Worm (Caenorhabditis elegans) whole organism, L2 larva: ENCODE data around the gene R166.3.

ENCODE experiments used
- C34F6.9 ChIP-seq: fragments of 150-350 bp; optimal IDR thresholded peaks from 2 replicates; lab custom pipeline; 2014; ENCODE audit warnings: missing biosample characterization, missing genetic modification characterization
- F13H6.1 ChIP-seq: sonication (generic microtip); optimal IDR thresholded peaks from 2 replicates; lab custom pipeline; 2016; ENCODE audit warnings: missing genetic modification characterization, missing compliant biosample characterization
- R02D3.7 ChIP-seq: fragments of 150-350 bp; optimal IDR thresholded peaks from 2 replicates; lab custom pipeline; 2014; ENCODE audit warnings: missing biosample characterization, missing genetic modification characterization
- Y55F3AM.14 ChIP-seq: fragments of 200-800 bp; sonication (Bioruptor generic); optimal IDR thresholded peaks from 2 replicates; lab custom pipeline; 2018; ENCODE audit warnings: mild to moderate bottlenecking, missing genetic modification characterization, missing compliant biosample characterization
- ZK546.5 ChIP-seq: sonication (generic microtip); optimal IDR thresholded peaks from 2 replicates; lab custom pipeline; 2017; ENCODE audit warnings: missing biosample characterization, missing genetic modification characterization
- alr-1 ChIP-seq: fragments of 150-350 bp; optimal IDR thresholded peaks from 2 replicates; lab custom pipeline; 2014; ENCODE audit warnings: missing biosample characterization, missing genetic modification characterization
- aly-2 ChIP-seq: fragments of 150-350 bp; optimal IDR thresholded peaks from 2 replicates; lab custom pipeline; 2014; ENCODE audit warnings: missing biosample characterization, missing genetic modification characterization
- ama-1 ChIP-seq: fragments of 150-350 bp; optimal IDR thresholded peaks from 2 replicates; lab custom pipeline; 2018; ENCODE audit warnings: inconsistent platforms
- blmp-1 ChIP-seq: sonication (generic microtip); optimal IDR thresholded peaks from 2 replicates; lab custom pipeline; 2017; ENCODE audit warnings: missing genetic modification characterization, mild to moderate bottlenecking, missing compliant biosample characterization, antibody characterized with exemption, moderate library complexity; ENCODE audit not compliant: insufficient read depth
- ceh-16 ChIP-seq: fragments of 150-350 bp; optimal IDR thresholded peaks from 2 replicates; lab custom pipeline; 2014; ENCODE audit warnings: missing biosample characterization, missing genetic modification characterization
- ceh-82 ChIP-seq: fragments of 150-350 bp; optimal IDR thresholded peaks from 2 replicates; lab custom pipeline; 2014; ENCODE audit warnings: missing biosample characterization, missing genetic modification characterization
- crh-2 ChIP-seq: sonication (generic microtip); optimal IDR thresholded peaks from 2 replicates; lab custom pipeline; 2017; ENCODE audit warnings: missing biosample characterization, missing genetic modification characterization
- dmd-4 ChIP-seq: sonication (generic microtip); optimal IDR thresholded peaks from 2 replicates; lab custom pipeline; 2017; ENCODE audit warnings: missing biosample characterization, missing genetic modification characterization
- egl-27 ChIP-seq: sonication (generic microtip); optimal IDR thresholded peaks from 3 replicates; lab custom pipeline; 2017; ENCODE audit warnings: missing biosample characterization, missing genetic modification reagents, missing genetic modification characterization
- elt-1 ChIP-seq: fragments of 150-350 bp; optimal IDR thresholded peaks from 2 replicates; lab custom pipeline; 2014; ENCODE audit warnings: missing biosample characterization, missing genetic modification characterization
- elt-3 ChIP-seq: sonication (generic microtip); optimal IDR thresholded peaks from 2 replicates; lab custom pipeline; 2017; ENCODE audit warnings: missing biosample characterization, missing genetic modification characterization
- fos-1 ChIP-seq: fragments of 150-350 bp; optimal IDR thresholded peaks from 2 replicates; lab custom pipeline; 2014; ENCODE audit warnings: missing biosample characterization, missing genetic modification characterization
- gmeb-1 ChIP-seq: fragments of 150-350 bp; optimal IDR thresholded peaks from 2 replicates; lab custom pipeline; 2014; ENCODE audit warnings: missing biosample characterization, missing genetic modification characterization
- lin-11 ChIP-seq: fragments of 150-350 bp; sonication (generic microtip); optimal IDR thresholded peaks from 2 replicates; lab custom pipeline; 2014; ENCODE audit warnings: missing biosample characterization, missing genetic modification characterization, inconsistent platforms, mixed read lengths
- lin-13 ChIP-seq: fragments of 150-350 bp; optimal IDR thresholded peaks from 2 replicates; lab custom pipeline; 2014; ENCODE audit warnings: missing biosample characterization, missing genetic modification reagents, missing genetic modification characterization
- lin-39 ChIP-seq: fragments of 150-350 bp; optimal IDR thresholded peaks from 2 replicates; lab custom pipeline; 2014; ENCODE audit warnings: missing biosample characterization, missing genetic modification reagents, missing genetic modification characterization
- lsy-2 ChIP-seq, 2 experiments: fragments of 150-350 bp in 1 of 2; sonication (generic microtip) in 1 of 2; optimal IDR thresholded peaks; 2 replicates each; lab custom pipeline; 2014 to 2017; ENCODE audit warnings: missing biosample characterization in 2 of 2, missing genetic modification characterization in 2 of 2
- mab-5 ChIP-seq: fragments of 150-350 bp; optimal IDR thresholded peaks from 2 replicates; lab custom pipeline; 2014; ENCODE audit warnings: missing biosample characterization, missing genetic modification characterization
- mbf-1 ChIP-seq: sonication (generic microtip); optimal IDR thresholded peaks from 2 replicates; lab custom pipeline; 2017; ENCODE audit warnings: missing biosample characterization, missing genetic modification characterization
- nhr-11 ChIP-seq: fragments of 150-350 bp; optimal IDR thresholded peaks from 2 replicates; lab custom pipeline; 2014; ENCODE audit warnings: missing biosample characterization, missing genetic modification characterization
- nhr-12 ChIP-seq: fragments of 150-350 bp; optimal IDR thresholded peaks from 2 replicates; lab custom pipeline; 2014; ENCODE audit warnings: missing biosample characterization, missing genetic modification characterization
- nhr-129 ChIP-seq: fragments of 150-350 bp; optimal IDR thresholded peaks from 2 replicates; lab custom pipeline; 2014; ENCODE audit warnings: missing biosample characterization, missing genetic modification characterization
- nhr-23 ChIP-seq: fragments of 150-350 bp; optimal IDR thresholded peaks from 2 replicates; lab custom pipeline; 2014; ENCODE audit warnings: missing biosample characterization, missing genetic modification reagents, missing genetic modification characterization
- nhr-237 ChIP-seq: fragments of 150-350 bp; optimal IDR thresholded peaks from 2 replicates; lab custom pipeline; 2014; ENCODE audit warnings: missing biosample characterization, missing genetic modification characterization
- nhr-25 ChIP-seq: fragments of 150-350 bp; sonication (generic microtip); optimal IDR thresholded peaks from 3 replicates; lab custom pipeline; 2014; ENCODE audit warnings: missing biosample characterization, missing genetic modification characterization
- nhr-6 ChIP-seq: fragments of 150-350 bp; optimal IDR thresholded peaks from 2 replicates; lab custom pipeline; 2014; ENCODE audit warnings: missing biosample characterization, missing genetic modification characterization
- nhr-77 ChIP-seq: fragments of 150-350 bp; optimal IDR thresholded peaks from 2 replicates; lab custom pipeline; 2014; ENCODE audit warnings: missing biosample characterization, missing genetic modification characterization
- peb-1 ChIP-seq: fragments of 150-350 bp; optimal IDR thresholded peaks from 2 replicates; lab custom pipeline; 2014; ENCODE audit warnings: missing biosample characterization, missing genetic modification characterization
- sem-4 ChIP-seq: fragments of 150-350 bp; optimal IDR thresholded peaks from 2 replicates; lab custom pipeline; 2014; ENCODE audit warnings: missing biosample characterization, missing genetic modification reagents, missing genetic modification characterization
- skn-1 ChIP-seq: sonication (generic microtip); optimal IDR thresholded peaks from 2 replicates; lab custom pipeline; 2017; ENCODE audit warnings: missing biosample characterization, missing genetic modification characterization
- sma-3 ChIP-seq: sonication (generic microtip); optimal IDR thresholded peaks from 2 replicates; lab custom pipeline; 2016; ENCODE audit warnings: missing genetic modification reagents, missing genetic modification characterization, missing compliant biosample characterization
- sma-9 ChIP-seq, 2 experiments: fragments of 150-350 bp in 1 of 2; sonication (generic microtip) in 1 of 2; optimal IDR thresholded peaks; 2 replicates each; lab custom pipeline; 2014 to 2016; ENCODE audit warnings: missing genetic modification characterization in 2 of 2, mild to moderate bottlenecking in 1 of 2, missing biosample characterization in 1 of 2, missing compliant biosample characterization in 1 of 2, missing genetic modification reagents in 1 of 2, moderate library complexity in 1 of 2
- snpc-4 ChIP-seq: fragments of 150-350 bp; optimal IDR thresholded peaks from 2 replicates; lab custom pipeline; 2014; ENCODE audit warnings: missing biosample characterization, missing genetic modification characterization
- unc-39 ChIP-seq: fragments of 150-350 bp; optimal IDR thresholded peaks from 2 replicates; lab custom pipeline; 2014; ENCODE audit warnings: missing biosample characterization, missing genetic modification characterization
- unc-55 ChIP-seq: fragments of 150-350 bp; sonication (generic microtip); optimal IDR thresholded peaks from 3 replicates; lab custom pipeline; 2014; ENCODE audit warnings: missing biosample characterization, missing genetic modification reagents, missing genetic modification characterization
- unc-62 ChIP-seq: fragments of 150-350 bp; optimal IDR thresholded peaks from 2 replicates; lab custom pipeline; 2014; ENCODE audit warnings: missing biosample characterization, missing genetic modification reagents, missing genetic modification characterization
- ztf-1 ChIP-seq: fragments of 200-800 bp; sonication (Bioruptor generic); conservative IDR thresholded peaks from 2 replicates; pipeline ENCODE4 v1.3.6; 2022; ENCODE audit warnings: missing genetic modification characterization, missing compliant biosample characterization
- ztf-11 ChIP-seq: sonication (generic microtip); optimal IDR thresholded peaks from 2 replicates; lab custom pipeline; 2017; ENCODE audit warnings: missing biosample characterization, missing genetic modification characterization
- ztf-4 ChIP-seq: fragments of 150-350 bp; optimal IDR thresholded peaks from 2 replicates; lab custom pipeline; 2014; ENCODE audit warnings: missing biosample characterization, missing genetic modification characterization

Gene R166.3

ce11 chrII:10507906-10508305 lies 31.2 kb downstream of the R166.3 start:
- TF ChIP-seq dmd-4 (no peak), ama-1 (lab: Kevin White, UChicago) (no peak), ceh-16 (tag; lab: Kevin White, UChicago) (no peak), ztf-1 (GFP tag; lab: Robert Waterston, UW) (no peak), crh-2 (no peak), mbf-1 (tag; lab: Kevin White, UChicago) (no peak)

- TF ChIP-seq nhr-129 (no peak), nhr-25 (peak; percentile 1), sma-9 (GFP tag; optimal IDR thresholded peaks at IDR 0.05; lab: Kevin White, UChicago) (peak; percentile 33), sma-9 (tag; optimal IDR thresholded peaks at IDR 0.05; lab: Kevin White, UChicago) (no peak), ceh-16 (tag; lab: Kevin White, UChicago) (peak; percentile 25)
- TF ChIP-seq, all 48 proteins: peak for 3
Observed at ce11 chrII:10505949-10506348, 33.2 kb downstream of the R166.3 start.

- TF ChIP-seq aly-2 (tag; lab: Kevin White, UChicago): no peak
- TF ChIP-seq alr-1 (tag; lab: Kevin White, UChicago): no peak
- peak; percentile 14 for TF ChIP-seq egl-27 (tag; lab: Kevin White, UChicago)
- TF ChIP-seq nhr-77 (tag; lab: Kevin White, UChicago): no peak
- TF ChIP-seq sma-9 (GFP tag; optimal IDR thresholded peaks at IDR 0.05; lab: Kevin White, UChicago): peak; percentile 44
- TF ChIP-seq sma-9 (tag; optimal IDR thresholded peaks at IDR 0.05; lab: Kevin White, UChicago): no peak
- no peak for TF ChIP-seq ztf-11
- TF ChIP-seq nhr-25: peak; percentile 3
- TF ChIP-seq unc-55 (GFP tag; lab: Kevin White, UChicago): peak; percentile 13
- peak; percentile 30 for TF ChIP-seq F13H6.1 (tag; lab: Kevin White, UChicago)
- TF ChIP-seq ztf-1 (GFP tag; lab: Robert Waterston, UW): no peak
- TF ChIP-seq R02D3.7 (tag; lab: Kevin White, UChicago): no peak
- peak; percentile 23 for TF ChIP-seq C34F6.9 (tag; lab: Kevin White, UChicago)
- no peak for TF ChIP-seq Y55F3AM.14 (GFP tag; lab: Kevin White, UChicago)
- TF ChIP-seq ztf-4 (tag; lab: Kevin White, UChicago): no peak
- peak; percentile 0 for TF ChIP-seq sem-4
- TF ChIP-seq elt-1: no peak
- TF ChIP-seq nhr-6 (tag; lab: Kevin White, UChicago): peak; percentile 25
- no peak for TF ChIP-seq lin-39 (tag; lab: Kevin White, UChicago)
- TF ChIP-seq, all 48 proteins: peak for 8
Observed at ce11 chrII:10504729-10505128, 34.4 kb downstream of the R166.3 start.

ce11 chrII:10502491-10503063 lies 36.6 kb downstream of the R166.3 start, which contains the start of gene myrf-1:
Gene myrf-1, minus strand, starts transcription at chrII:10502541.
- TF ChIP-seq mbf-1 (tag; lab: Kevin White, UChicago): no peak
- TF ChIP-seq elt-1: peak; percentile 28
- TF ChIP-seq skn-1 (tag; lab: Kevin White, UChicago): no peak
- TF ChIP-seq fos-1: peak; percentile 84
- TF ChIP-seq aly-2 (tag; lab: Kevin White, UChicago): no peak
- TF ChIP-seq nhr-12 (tag; lab: Kevin White, UChicago): no peak
- TF ChIP-seq nhr-23 (tag; lab: Kevin White, UChicago): no peak
- peak; percentile 93 for TF ChIP-seq sma-9 (GFP tag; optimal IDR thresholded peaks at IDR 0.05; lab: Kevin White, UChicago)
- no peak for TF ChIP-seq sma-9 (tag; optimal IDR thresholded peaks at IDR 0.05; lab: Kevin White, UChicago)
- peak; percentile 39 to 81 for TF ChIP-seq lsy-2 (tag; optimal IDR thresholded peaks at IDR 0.05; lab: Kevin White, UChicago)
- TF ChIP-seq mab-5 (tag; lab: Kevin White, UChicago): peak; percentile 37
- TF ChIP-seq unc-62 (GFP tag; lab: Kevin White, UChicago): no peak
- TF ChIP-seq Y55F3AM.14 (GFP tag; lab: Kevin White, UChicago): peak; percentile 84
- TF ChIP-seq sem-4: peak; percentile 79
- TF ChIP-seq F13H6.1 (tag; lab: Kevin White, UChicago): peak; percentile 97
- TF ChIP-seq lin-39 (tag; lab: Kevin White, UChicago): no peak
- peak; percentile 74 for TF ChIP-seq ceh-16 (tag; lab: Kevin White, UChicago)
- TF ChIP-seq blmp-1 (tag; lab: Kevin White, UChicago): peak; percentile 50
- peak; percentile 63 for TF ChIP-seq nhr-25
- TF ChIP-seq ceh-82 (tag; lab: Kevin White, UChicago): no peak
- TF ChIP-seq unc-39 (tag; lab: Kevin White, UChicago): no peak
- TF ChIP-seq nhr-77 (tag; lab: Kevin White, UChicago): no peak
- TF ChIP-seq nhr-6 (tag; lab: Kevin White, UChicago): no peak
- no peak for TF ChIP-seq nhr-11 (tag; lab: Kevin White, UChicago)
- no peak for TF ChIP-seq nhr-237 (tag; lab: Kevin White, UChicago)
- peak; percentile 84 for TF ChIP-seq crh-2
- TF ChIP-seq elt-3 (tag; lab: Kevin White, UChicago): no peak
- TF ChIP-seq ZK546.5: no peak
- peak; percentile 71 for TF ChIP-seq gmeb-1 (tag; lab: Kevin White, UChicago)
- TF ChIP-seq sma-3 (GFP tag; lab: Kevin White, UChicago): peak; percentile 85
- peak; percentile 92 for TF ChIP-seq peb-1 (tag; lab: Kevin White, UChicago)
- peak; percentile 85 for TF ChIP-seq C34F6.9 (tag; lab: Kevin White, UChicago)
- TF ChIP-seq snpc-4 (tag; lab: Kevin White, UChicago): peak; percentile 25
- TF ChIP-seq lin-11 (tag; lab: Kevin White, UChicago): peak; percentile 86
- TF ChIP-seq lin-13: peak; percentile 72
- peak; percentile 86 for TF ChIP-seq egl-27 (tag; lab: Kevin White, UChicago)
- TF ChIP-seq R02D3.7 (tag; lab: Kevin White, UChicago): no peak
